Worm (Caenorhabditis elegans) whole organism, early embryonic: ENCODE data around the gene srh-142.

ENCODE experiments used
- B0310.2 ChIP-seq: sonication (generic microtip); optimal IDR thresholded peaks from 2 replicates; lab custom pipeline; 2016; ENCODE audit warnings: mild to moderate bottlenecking, missing genetic modification characterization, missing compliant biosample characterization
- ama-1 ChIP-seq: fragments of 150-350 bp; optimal IDR thresholded peaks from 2 replicates; lab custom pipeline; 2014
- ceh-13 ChIP-seq: fragments of 200-800 bp; sonication (Bioruptor generic); optimal IDR thresholded peaks from 2 replicates; lab custom pipeline; 2018; ENCODE audit warnings: mild to moderate bottlenecking, missing genetic modification characterization, missing compliant biosample characterization
- flt-1 ChIP-seq: fragments of 200-800 bp; sonication (Bioruptor generic); IDR thresholded peaks from 2 replicates; pipeline ENCODE4 v1.3.6; 2022; ENCODE audit warnings: missing genetic modification characterization, missing compliant biosample characterization
- hmg-4 ChIP-seq: fragments of 200-800 bp; sonication (Bioruptor generic); optimal IDR thresholded peaks from 2 replicates; lab custom pipeline; 2018; ENCODE audit warnings: mild to moderate bottlenecking, missing genetic modification characterization, missing compliant biosample characterization
- hnd-1 ChIP-seq: sonication (generic microtip); optimal IDR thresholded peaks from 2 replicates; lab custom pipeline; 2016; ENCODE audit warnings: missing genetic modification characterization, missing compliant biosample characterization
- sea-1 ChIP-seq: fragments of 200-800 bp; sonication (Bioruptor generic); conservative IDR thresholded peaks from 2 replicates; pipeline ENCODE4 v1.3.6; 2022; ENCODE audit warnings: missing genetic modification characterization, missing compliant biosample characterization
- tbx-11 ChIP-seq: fragments of 200-800 bp; sonication (Bioruptor generic); IDR thresholded peaks from 2 replicates; pipeline ENCODE4 v1.3.6; 2022; ENCODE audit warnings: missing genetic modification characterization, missing compliant biosample characterization

DNA sequence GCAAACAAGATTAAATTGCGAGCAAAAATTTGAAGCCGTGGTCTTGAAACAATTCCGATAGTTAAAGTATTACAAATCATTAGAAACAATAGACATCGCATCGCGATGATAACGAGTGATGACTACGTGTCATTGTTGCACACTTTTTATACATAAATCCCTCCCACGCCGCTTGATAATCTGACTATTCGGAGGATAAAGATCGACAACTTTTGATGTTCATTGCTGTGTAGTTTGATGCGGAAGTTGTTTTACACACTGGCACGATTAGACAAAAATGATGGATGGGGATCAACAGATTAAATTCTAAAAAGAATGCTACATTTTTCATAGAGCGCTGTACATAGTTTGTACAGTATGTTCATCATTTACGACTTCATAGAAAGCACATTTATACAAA is 18.5 kb upstream of the srh-142 start, which contains the start of gene T08G3.11:
- no peak for TF ChIP-seq ama-1
- no peak for TF ChIP-seq ceh-13
- TF ChIP-seq flt-1 (GFP tag; lab: Robert Waterston, UW): no peak
- no peak for TF ChIP-seq tbx-11
- TF ChIP-seq sea-1 (GFP tag; lab: Robert Waterston, UW): no peak
- TF ChIP-seq hnd-1 (tag; lab: Kevin White, UChicago): no peak
- no peak for TF ChIP-seq hmg-4
- no peak for TF ChIP-seq B0310.2
